Worm (Caenorhabditis elegans): ENCODE measurements around the gene T04C9.1.

T04C9.1 gene

ce11 chrIII:5953913-5954290 lies 39.1 kb upstream of the T04C9.1 start:
- TF ChIP-seq ham-2 (GFP tag; optimal IDR thresholded peaks at IDR 0.05) (no peak), flh-1 (GFP tag; optimal IDR thresholded peaks at IDR 0.05) (no peak), elt-3 (tag; optimal IDR thresholded peaks at IDR 0.05) (no peak), zip-8 (tag; optimal IDR thresholded peaks at IDR 0.05) (no peak), elt-1 (tag; optimal IDR thresholded peaks at IDR 0.05; ENCODE audit: borderline replicate concordance, insufficient read depth) (no peak), mab-5 (tag; optimal IDR thresholded peaks at IDR 0.05) (no peak), nhr-2 (tag; optimal IDR thresholded peaks at IDR 0.05) (no peak), hlh-1 (tag; optimal IDR thresholded peaks at IDR 0.05) (no peak), sptf-1 (tag; optimal IDR thresholded peaks at IDR 0.05) (no peak), mep-1 (tag; optimal IDR thresholded peaks at IDR 0.05) (no peak), drap-1 (GFP tag; optimal IDR thresholded peaks at IDR 0.05) (no peak), M03D4.4 (tag; optimal IDR thresholded peaks at IDR 0.05) (no peak), nhr-28 (tag; optimal IDR thresholded peaks at IDR 0.05) (no peak), lsy-2 (tag; optimal IDR thresholded peaks at IDR 0.05) (no peak), ztf-11 (tag; optimal IDR thresholded peaks at IDR 0.05) (no peak), nhr-12 (tag; optimal IDR thresholded peaks at IDR 0.05) (no peak), ces-1 (GFP tag; optimal IDR thresholded peaks at IDR 0.05) (no peak), cnd-1 (tag; optimal IDR thresholded peaks at IDR 0.05) (no peak)

ce11 chrIII:5958172-5958886 lies 34.7 kb upstream of the T04C9.1 start, which contains the start of the genes nono-1 and nop-1:
Gene nono-1, minus strand, starts transcription at chrIII:5958246.
Gene nop-1, plus strand, starts transcription at chrIII:5958722.
- TF ChIP-seq ham-2 (GFP tag; optimal IDR thresholded peaks at IDR 0.05), result no peak
- TF ChIP-seq mep-1 (tag; optimal IDR thresholded peaks at IDR 0.05), result peak; percentile 10
- TF ChIP-seq ceh-39 (tag; optimal IDR thresholded peaks at IDR 0.05), result peak; percentile 100
- TF ChIP-seq ces-1 (GFP tag; optimal IDR thresholded peaks at IDR 0.05), result peak; percentile 9
- no peak for TF ChIP-seq lsy-2 (tag; optimal IDR thresholded peaks at IDR 0.05)
- TF ChIP-seq mls-2 (tag; optimal IDR thresholded peaks at IDR 0.05), result peak; percentile 22
- no peak for TF ChIP-seq flh-1 (GFP tag; optimal IDR thresholded peaks at IDR 0.05)

- TF ChIP-seq ceh-39 (tag; optimal IDR thresholded peaks at IDR 0.05) (peak; percentile 63), ceh-83 (GFP tag; optimal IDR thresholded peaks at IDR 0.05) (no peak), cnd-1 (tag; optimal IDR thresholded peaks at IDR 0.05) (no peak), sem-2 (GFP tag; optimal IDR thresholded peaks at IDR 0.05) (no peak), ham-2 (GFP tag; optimal IDR thresholded peaks at IDR 0.05) (peak; percentile 49), mep-1 (tag; optimal IDR thresholded peaks at IDR 0.05) (no peak), flh-1 (GFP tag; optimal IDR thresholded peaks at IDR 0.05) (no peak), elt-1 (tag; optimal IDR thresholded peaks at IDR 0.05; ENCODE audit: borderline replicate concordance, insufficient read depth) (no peak)
Measured at ce11 chrIII:5959049-5959448, 34.0 kb upstream of the T04C9.1 start.

ce11 chrIII:5961560-5961959 lies 31.5 kb upstream of the T04C9.1 start:
- TF ChIP-seq lin-32 (GFP tag; optimal IDR thresholded peaks at IDR 0.05) (no peak), zip-8 (tag; optimal IDR thresholded peaks at IDR 0.05) (no peak), ces-1 (GFP tag; optimal IDR thresholded peaks at IDR 0.05) (no peak), bed-3 (GFP tag; optimal IDR thresholded peaks at IDR 0.05) (no peak), unc-39 (tag; optimal IDR thresholded peaks at IDR 0.05) (no peak), ztf-11 (tag; optimal IDR thresholded peaks at IDR 0.05) (no peak), nhr-2 (tag; optimal IDR thresholded peaks at IDR 0.05) (no peak), nhr-12 (tag; optimal IDR thresholded peaks at IDR 0.05) (no peak), nhr-76 (tag; optimal IDR thresholded peaks at IDR 0.05) (no peak), cnd-1 (tag; optimal IDR thresholded peaks at IDR 0.05) (no peak), ceh-39 (tag; optimal IDR thresholded peaks at IDR 0.05) (no peak)

- TF ChIP-seq hlh-1 (tag; optimal IDR thresholded peaks at IDR 0.05) (no peak), elt-3 (tag; optimal IDR thresholded peaks at IDR 0.05) (no peak), ceh-39 (tag; optimal IDR thresholded peaks at IDR 0.05) (no peak), mep-1 (tag; optimal IDR thresholded peaks at IDR 0.05) (no peak), drap-1 (GFP tag; optimal IDR thresholded peaks at IDR 0.05) (no peak), lin-13 (tag; optimal IDR thresholded peaks at IDR 0.05) (no peak), pha-4 (tag; optimal IDR thresholded peaks at IDR 0.05) (no peak), blmp-1 (tag; optimal IDR thresholded peaks at IDR 0.05) (no peak), sptf-1 (tag; optimal IDR thresholded peaks at IDR 0.05) (no peak), ham-2 (GFP tag; optimal IDR thresholded peaks at IDR 0.05) (no peak), M03D4.4 (tag; optimal IDR thresholded peaks at IDR 0.05) (no peak), cnd-1 (tag; optimal IDR thresholded peaks at IDR 0.05) (no peak), tbx-8 (GFP tag; optimal IDR thresholded peaks at IDR 0.05) (no peak), bed-3 (GFP tag; optimal IDR thresholded peaks at IDR 0.05) (no peak), nhr-76 (tag; optimal IDR thresholded peaks at IDR 0.05) (no peak)
Measured at ce11 chrIII:5964058-5964632, 28.9 kb upstream of the T04C9.1 start.

All from whole organism, mixed stage, embryonic.